Fruit fly (Drosophila melanogaster) whole organism, embryonic: ENCODE measurements around the gene CG14269.

Experiments
- Awh ChIP-seq: fragments of 200-800 bp; sonication (Bioruptor generic); IDR thresholded peaks from 2 replicates; pipeline ENCODE4, ENCODE4 v1.3.6; 2022; ENCODE audit warnings: missing biosample characterization, missing genetic modification characterization
- CG10209 ChIP-seq: fragments of 200-800 bp; sonication (Bioruptor generic); optimal IDR thresholded peaks from 3 replicates; lab custom pipeline; 2017; ENCODE audit warnings: missing biosample characterization, mild to moderate bottlenecking, missing genetic modification characterization, missing genetic modification reagents
- CG1024 ChIP-seq: fragments of 200-800 bp; sonication (Bioruptor generic); IDR thresholded peaks from 2 replicates; pipeline ENCODE4 v1.3.6; 2022; ENCODE audit warnings: missing biosample characterization, missing genetic modification characterization
- CG12219 ChIP-seq: fragments of 200-800 bp; sonication (Bioruptor generic); optimal IDR thresholded peaks from 3 replicates; lab custom pipeline; 2018; ENCODE audit warnings: missing biosample characterization, mild to moderate bottlenecking, missing genetic modification characterization
- CG15696 ChIP-seq: fragments of 200-800 bp; sonication (Bioruptor generic); optimal IDR thresholded peaks from 2 replicates; lab custom pipeline; 2019; ENCODE audit warnings: missing biosample characterization, mild to moderate bottlenecking, missing genetic modification characterization, moderate library complexity
- CG16815 ChIP-seq: fragments of 200-800 bp; sonication (Bioruptor generic); optimal IDR thresholded peaks from 3 replicates; lab custom pipeline; 2017; ENCODE audit warnings: missing biosample characterization, mild to moderate bottlenecking, missing genetic modification characterization
- CG17385 ChIP-seq: fragments of 200-800 bp; sonication (Bioruptor generic); optimal IDR thresholded peaks from 3 replicates; lab custom pipeline; 2018; ENCODE audit warnings: missing biosample characterization, mild to moderate bottlenecking, missing genetic modification characterization
- CG17568 ChIP-seq: fragments of 200-800 bp; sonication (Bioruptor generic); optimal IDR thresholded peaks from 2 replicates; lab custom pipeline; 2018; ENCODE audit warnings: missing biosample characterization, mild to moderate bottlenecking, missing genetic modification characterization, moderate library complexity
- CG17612 ChIP-seq: fragments of 200-800 bp; sonication (Bioruptor generic); IDR thresholded peaks from 2 replicates; pipeline ENCODE4 v1.3.6; 2022; ENCODE audit warnings: missing biosample characterization, missing genetic modification characterization
- CG17802 ChIP-seq: fragments of 200-800 bp; sonication (Bioruptor generic); optimal IDR thresholded peaks from 2 replicates; lab custom pipeline; 2018; ENCODE audit warnings: missing biosample characterization, mild to moderate bottlenecking, missing genetic modification characterization, moderate library complexity
- CG1832 ChIP-seq: fragments of 200-800 bp; sonication (Bioruptor generic); optimal IDR thresholded peaks from 2 replicates; lab custom pipeline; 2017; ENCODE audit warnings: missing biosample characterization, mild to moderate bottlenecking, missing genetic modification characterization, inconsistent platforms
- CG32532 ChIP-seq: fragments of 200-800 bp; sonication (Bioruptor generic); IDR thresholded peaks from 2 replicates; pipeline ENCODE4 v1.3.6; 2022; ENCODE audit warnings: missing biosample characterization, missing genetic modification characterization
- CG32767 ChIP-seq: fragments of 200-800 bp; sonication (Bioruptor generic); IDR thresholded peaks from 2 replicates; pipeline ENCODE4 v1.3.6; 2022; ENCODE audit warnings: missing biosample characterization, missing genetic modification characterization
- CG3407 ChIP-seq: fragments of 200-800 bp; sonication (Bioruptor generic); optimal IDR thresholded peaks from 2 replicates; lab custom pipeline; 2018; ENCODE audit warnings: missing biosample characterization, mild to moderate bottlenecking, missing genetic modification characterization
- CG3726 ChIP-seq: fragments of 200-800 bp; sonication (Bioruptor generic); IDR thresholded peaks from 3 replicates; pipeline ENCODE4, ENCODE4 v1.3.6; 2022; ENCODE audit warnings: missing biosample characterization, missing genetic modification characterization
- CG3995 ChIP-seq: fragments of 200-800 bp; sonication (Bioruptor generic); optimal IDR thresholded peaks from 3 replicates; lab custom pipeline; 2016; ENCODE audit warnings: missing biosample characterization, missing genetic modification characterization
- CG4282 ChIP-seq: fragments of 200-800 bp; sonication (Bioruptor generic); optimal IDR thresholded peaks from 2 replicates; lab custom pipeline; 2016; ENCODE audit warnings: missing biosample characterization, missing genetic modification characterization
- CG4424 ChIP-seq: fragments of 200-800 bp; sonication (Bioruptor generic); optimal IDR thresholded peaks from 3 replicates; lab custom pipeline; 2016; ENCODE audit warnings: missing biosample characterization, missing genetic modification characterization
- CG5953 ChIP-seq: fragments of 200-800 bp; sonication (Bioruptor generic); IDR thresholded peaks from 2 replicates; pipeline ENCODE4 v1.3.6; 2022; ENCODE audit warnings: missing biosample characterization, missing genetic modification characterization
- CG6654 ChIP-seq: fragments of 200-800 bp; sonication (Bioruptor generic); optimal IDR thresholded peaks from 2 replicates; lab custom pipeline; 2017; ENCODE audit warnings: missing biosample characterization, mild to moderate bottlenecking, missing genetic modification characterization
- CG7372 ChIP-seq: fragments of 200-800 bp; sonication (Bioruptor generic); IDR thresholded peaks from 2 replicates; pipeline ENCODE4 v1.3.6; 2022; ENCODE audit warnings: missing biosample characterization, missing genetic modification characterization
- CG7839 ChIP-seq: fragments of 200-800 bp; sonication (Bioruptor generic); optimal IDR thresholded peaks from 3 replicates; lab custom pipeline; 2018; ENCODE audit warnings: missing biosample characterization, mild to moderate bottlenecking, missing genetic modification characterization, moderate library complexity
- CG8924 ChIP-seq: fragments of 200-800 bp; optimal IDR thresholded peaks from 3 replicates; lab custom pipeline; 2019; ENCODE audit warnings: missing biosample characterization, mild to moderate bottlenecking, missing genetic modification characterization, moderate library complexity
- CG9609 ChIP-seq: fragments of 200-800 bp; sonication (Bioruptor generic); optimal IDR thresholded peaks from 3 replicates; lab custom pipeline; 2016; ENCODE audit warnings: missing biosample characterization, missing genetic modification characterization
- Dbx ChIP-seq: fragments of 200-800 bp; sonication (Bioruptor generic); IDR thresholded peaks from 3 replicates; pipeline ENCODE4 v1.3.6; 2022; ENCODE audit warnings: missing biosample characterization, missing genetic modification characterization
- Fer3 ChIP-seq: fragments of 200-800 bp; sonication (Bioruptor generic); optimal IDR thresholded peaks from 2 replicates; lab custom pipeline; 2018; ENCODE audit warnings: missing biosample characterization, mild to moderate bottlenecking, missing genetic modification characterization, moderate library complexity
- Gsc ChIP-seq: fragments of 200-800 bp; sonication (Bioruptor generic); IDR thresholded peaks from 2 replicates; pipeline ENCODE4 v1.3.6; 2022; ENCODE audit warnings: missing biosample characterization, missing genetic modification characterization
- Lpt ChIP-seq: fragments of >200 bp; optimal IDR thresholded peaks from 2 replicates; lab custom pipeline; 2018; ENCODE audit warnings: missing biosample characterization, missing genetic modification characterization
- MBD-R2 ChIP-seq: fragments of 200-800 bp; sonication (Bioruptor generic); IDR thresholded peaks from 2 replicates; pipeline ENCODE4 v1.3.6; 2022; ENCODE audit warnings: missing biosample characterization, missing genetic modification characterization
- Neu2 ChIP-seq: fragments of 200-800 bp; sonication (Bioruptor generic); optimal IDR thresholded peaks from 3 replicates; lab custom pipeline; 2016; ENCODE audit warnings: missing biosample characterization, missing genetic modification characterization, borderline replicate concordance
- Stat92E ChIP-seq, 3 experiments: fragments of >200 bp in 2 of 3; fragments of 200-800 bp in 1 of 3; sonication (Bioruptor generic) in 1 of 3; optimal IDR thresholded peaks; 2 replicates each; lab custom pipeline; 2017 to 2019; ENCODE audit warnings: missing biosample characterization in 3 of 3, missing genetic modification characterization in 3 of 3, mild to moderate bottlenecking in 1 of 3, moderate library complexity in 1 of 3
- bowl ChIP-seq: fragments of 200-800 bp; sonication (Bioruptor generic); IDR thresholded peaks from 2 replicates; pipeline ENCODE4 v1.3.6; 2022; ENCODE audit warnings: missing biosample characterization, missing genetic modification characterization
- chn ChIP-seq: fragments of 200-800 bp; sonication (Bioruptor generic); optimal IDR thresholded peaks from 2 replicates; lab custom pipeline; 2016; ENCODE audit warnings: missing biosample characterization, missing genetic modification characterization
- crol ChIP-seq: fragments of 200-800 bp; sonication (Bioruptor generic); IDR thresholded peaks from 2 replicates; pipeline ENCODE4 v1.3.6; 2022; ENCODE audit warnings: missing biosample characterization, missing genetic modification characterization
- fd102C ChIP-seq: fragments of 200-800 bp; sonication (Bioruptor generic); optimal IDR thresholded peaks from 2 replicates; lab custom pipeline; 2018; ENCODE audit warnings: missing biosample characterization, mild to moderate bottlenecking, missing genetic modification characterization, moderate library complexity
- hb ChIP-seq: fragments of 200-800 bp; sonication (Bioruptor generic); IDR thresholded peaks from 3 replicates; pipeline ENCODE4 v1.3.6; 2022; ENCODE audit warnings: missing biosample characterization, missing genetic modification characterization; ENCODE audit not compliant: partially characterized antibody
- lbe ChIP-seq: fragments of 200-800 bp; sonication (Bioruptor generic); optimal IDR thresholded peaks from 2 replicates; lab custom pipeline; 2016; ENCODE audit warnings: missing biosample characterization, mild to moderate bottlenecking, missing genetic modification characterization
- lola ChIP-seq, 3 experiments: fragments of >200 bp in 2 of 3; fragments of 200-800 bp in 1 of 3; sonication (Bioruptor generic) in 1 of 3; optimal IDR thresholded peaks; 2 replicates each; lab custom pipeline; 2017 to 2019; ENCODE audit warnings: missing biosample characterization in 3 of 3, missing genetic modification characterization in 3 of 3, mild to moderate bottlenecking in 1 of 3, moderate library complexity in 1 of 3
- onecut ChIP-seq: fragments of 200-800 bp; sonication (Bioruptor generic); IDR thresholded peaks from 2 replicates; pipeline ENCODE4 v1.3.6; 2022; ENCODE audit warnings: missing biosample characterization, missing genetic modification characterization
- p53 ChIP-seq: fragments of 200-800 bp; sonication (Bioruptor generic); optimal IDR thresholded peaks from 2 replicates; lab custom pipeline; 2016; ENCODE audit warnings: missing biosample characterization, missing genetic modification characterization
- pan ChIP-seq, 4 experiments: fragments of >200 bp in 3 of 4; fragments of 200-800 bp in 1 of 4; sonication (Bioruptor generic) in 1 of 4; optimal IDR thresholded peaks in 3 of 4; IDR thresholded peaks in 1 of 4; 2 replicates each; pipeline versions ENCODE4 v1.3.6 to Lab custom; 2017 to 2022; ENCODE audit warnings: missing biosample characterization in 2 of 4, missing genetic modification characterization in 2 of 4, mixed read lengths in 1 of 4
- pho ChIP-seq: fragments of 200-800 bp; sonication (Bioruptor generic); optimal IDR thresholded peaks from 2 replicates; lab custom pipeline; 2016; ENCODE audit warnings: missing biosample characterization, missing genetic modification characterization
- pros ChIP-seq: fragments of 200-800 bp; sonication (Bioruptor generic); optimal IDR thresholded peaks from 3 replicates; lab custom pipeline; 2019; ENCODE audit warnings: missing biosample characterization, mild to moderate bottlenecking, missing genetic modification characterization, moderate library complexity
- run ChIP-seq: fragments of 200-800 bp; sonication (Bioruptor generic); optimal IDR thresholded peaks from 3 replicates; lab custom pipeline; 2018; ENCODE audit warnings: missing biosample characterization, mild to moderate bottlenecking, missing genetic modification characterization
- slou ChIP-seq: fragments of 200-800 bp; sonication (Bioruptor generic); optimal IDR thresholded peaks from 3 replicates; lab custom pipeline; 2016; ENCODE audit warnings: missing biosample characterization, missing genetic modification characterization
- tap ChIP-seq: fragments of 200-800 bp; optimal IDR thresholded peaks from 3 replicates; lab custom pipeline; 2019; ENCODE audit warnings: missing biosample characterization, mild to moderate bottlenecking, missing genetic modification characterization, moderate library complexity
- tup ChIP-seq: fragments of 200-800 bp; sonication (Bioruptor generic); optimal IDR thresholded peaks from 2 replicates; lab custom pipeline; 2016; ENCODE audit warnings: missing biosample characterization, mild to moderate bottlenecking, missing genetic modification characterization, moderate library complexity
- wor ChIP-seq: fragments of 200-800 bp; sonication (Bioruptor generic); IDR thresholded peaks from 2 replicates; pipeline ENCODE4 v1.3.6; 2022; ENCODE audit warnings: missing biosample characterization, missing genetic modification characterization
- zfh2 ChIP-seq: fragments of 200-800 bp; sonication (Bioruptor generic); optimal IDR thresholded peaks from 2 replicates; lab custom pipeline; 2016; ENCODE audit warnings: missing biosample characterization, missing genetic modification characterization

The CG14269 gene

DNA sequence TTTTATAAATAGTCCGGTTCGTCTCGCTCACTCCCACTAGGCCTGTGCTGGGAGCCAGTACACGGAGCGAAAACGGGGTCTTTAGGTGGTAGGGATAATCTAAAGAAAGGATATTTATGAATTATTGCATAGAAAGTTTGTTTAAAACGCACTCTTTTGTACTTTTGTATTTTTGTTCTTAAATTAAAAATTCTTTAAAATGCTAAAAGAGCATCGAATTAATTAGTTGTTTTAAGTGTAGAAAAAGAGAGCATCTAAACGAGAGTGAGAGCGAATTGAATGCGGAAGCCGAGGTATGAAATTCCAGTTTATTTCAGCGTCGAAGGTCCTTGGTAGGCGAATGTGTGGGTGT, 8.0 kb downstream of the CG14269 start (continued):
- TF ChIP-seq CG9609 (GFP tag; lab: Kevin White, UChicago): peak; percentile 75
- TF ChIP-seq CG15696 (tag; lab: Kevin White, UChicago): peak; percentile 80
- TF ChIP-seq CG10209 (GFP tag; lab: Kevin White, UChicago): peak; percentile 58
- no peak for TF ChIP-seq CG12219 (GFP tag; lab: Kevin White, UChicago)
- TF ChIP-seq CG32532 (GFP tag; lab: Robert Waterston, UW): peak; percentile 66
- peak; percentile 67; the same call in 1 of the 2 replicates for TF ChIP-seq CG1024 (GFP tag; lab: Robert Waterston, UW)
- peak; percentile 91 for TF ChIP-seq CG8924 (tag; lab: Kevin White, UChicago)
- peak; percentile 28 for TF ChIP-seq tup (GFP tag; lab: Kevin White, UChicago)
- TF ChIP-seq CG17568: peak; percentile 52
- 0 out of 2 replicates have a peak, but pooled peaks have one; percentile 24 for TF ChIP-seq CG7372 (GFP tag; lab: Robert Waterston, UW)
- TF ChIP-seq Lpt (GFP tag; lab: Kevin White, UChicago): no peak
- peak; percentile 19 for TF ChIP-seq p53
- TF ChIP-seq chn (GFP tag; lab: Kevin White, UChicago): peak; percentile 88
- peak; percentile 71; the same call in 2 of the 3 replicates for TF ChIP-seq CG3726 (GFP tag; lab: Robert Waterston, UW)
- no peak for TF ChIP-seq CG17612 (GFP tag; lab: Robert Waterston, UW)
- TF ChIP-seq zfh2: peak; percentile 52
- TF ChIP-seq tap (tag; lab: Kevin White, UChicago): peak; percentile 27
- 0 out of 3 replicates have a peak, but pooled peaks have one; percentile 22 for TF ChIP-seq Dbx (GFP tag; lab: Robert Waterston, UW)
- TF ChIP-seq pho: peak; percentile 41
- no peak for TF ChIP-seq CG6654
- TF ChIP-seq MBD-R2 (GFP tag; lab: Robert Waterston, UW): peak; percentile 12; the same call in 1 of the 2 replicates
- TF ChIP-seq CG1832 (GFP tag; lab: Kevin White, UChicago): no peak
- TF ChIP-seq Neu2: peak; percentile 57
- no peak for TF ChIP-seq Fer3 (tag; lab: Kevin White, UChicago)
- peak in 1 of 3 experiments; percentile 93 for TF ChIP-seq lola (GFP tag; optimal IDR thresholded peaks at IDR 0.05; lab: Kevin White, UChicago)
- TF ChIP-seq slou: peak; percentile 5
- TF ChIP-seq CG17802 (tag; lab: Kevin White, UChicago): no peak
- TF ChIP-seq run (tag; lab: Kevin White, UChicago): no peak
- no peak for TF ChIP-seq crol (GFP tag; lab: Robert Waterston, UW)
- TF ChIP-seq CG16815 (GFP tag; lab: Kevin White, UChicago): peak; percentile 87
- peak; percentile 68 for TF ChIP-seq wor
- peak; percentile 69 for TF ChIP-seq lbe (GFP tag; lab: Kevin White, UChicago)
- peak; percentile 59 for TF ChIP-seq CG17385 (GFP tag; lab: Kevin White, UChicago)
- TF ChIP-seq Awh: peak; percentile 57; the same call in 1 of the 2 replicates
- peak in 1 of 3 experiments; percentile 25 for TF ChIP-seq Stat92E (GFP tag; optimal IDR thresholded peaks at IDR 0.05; lab: Kevin White, UChicago)
- TF ChIP-seq CG3407 (GFP tag; lab: Kevin White, UChicago): peak; percentile 75
- no peak for TF ChIP-seq hb
- peak; percentile 36 for TF ChIP-seq CG4282 (GFP tag; lab: Kevin White, UChicago)
- TF ChIP-seq CG7839 (tag; lab: Kevin White, UChicago): peak; percentile 80
- TF ChIP-seq CG4424: peak; percentile 53
- TF ChIP-seq pros: no peak
- TF ChIP-seq bowl: no peak
- TF ChIP-seq CG5953 (GFP tag; lab: Robert Waterston, UW): peak; percentile 56; the same call in 1 of the 2 replicates
- no peak for TF ChIP-seq Gsc (GFP tag; lab: Robert Waterston, UW)
- no peak for TF ChIP-seq pan (optimal IDR thresholded peaks at IDR 0.05; lab: Kevin White, UChicago)
- peak in 1 of 2 experiments; percentile 66 for TF ChIP-seq pan (GFP tag; optimal IDR thresholded peaks at IDR 0.05 in 1 of 2, IDR thresholded peaks at IDR 0.05 in 1 of 2)
- peak; percentile 16; the same call in 1 of the 2 replicates for TF ChIP-seq onecut
- no peak; the same call in 1 of the 2 replicates for TF ChIP-seq CG32767 (GFP tag; lab: Robert Waterston, UW)
- peak; percentile 97 for TF ChIP-seq fd102C (GFP tag; lab: Kevin White, UChicago)
- TF ChIP-seq CG3995 (GFP tag; lab: Kevin White, UChicago): no peak
